Fruit fly (Drosophila melanogaster) Kc167 (cell line): Measurements from ENCODE around the gene Phb1.

Experiments used
- Myc ChIP-seq: fragments of >200 bp; optimal IDR thresholded peaks from 2 replicates; lab custom pipeline; 2017; ENCODE audit warnings: missing external identifiers
- Sin3A ChIP-seq: fragments of >200 bp; optimal IDR thresholded peaks from 2 replicates; lab custom pipeline; 2018; ENCODE audit warnings: missing external identifiers
- h ChIP-seq: fragments of >200 bp; optimal IDR thresholded peaks from 3 replicates; lab custom pipeline; 2018; ENCODE audit warnings: missing external identifiers
- insv ChIP-seq: fragments of >200 bp; optimal IDR thresholded peaks from 3 replicates; lab custom pipeline; 2018; ENCODE audit warnings: missing external identifiers
- psq ChIP-seq: fragments of >200 bp; optimal IDR thresholded peaks from 2 replicates; lab custom pipeline; 2017; ENCODE audit warnings: missing external identifiers
- ttk ChIP-seq: sonication (Bioruptor generic); optimal IDR thresholded peaks from 2 replicates; lab custom pipeline; 2017; ENCODE audit warnings: missing external identifiers

Phb1 gene

dm6 chr2L:19123472-19124070 lies at the start of gene Phb1:
Gene Phb1 (minus strand): TSS chr2L:19123869.
- TF ChIP-seq psq, result no peak
- no peak for TF ChIP-seq ttk (lab: Kevin White, UChicago)
- no peak for TF ChIP-seq h
- no peak for TF ChIP-seq Sin3A (lab: Kevin White, UChicago)
- TF ChIP-seq Myc (lab: Kevin White, UChicago), result no peak
- TF ChIP-seq insv (lab: Kevin White, UChicago), result no peak

dm6 chr2L:19168095-19168697 lies 44.5 kb upstream of the Phb1 start:
- TF ChIP-seq h, result no peak
- no peak for TF ChIP-seq insv (lab: Kevin White, UChicago)
- TF ChIP-seq ttk (lab: Kevin White, UChicago), result no peak
- no peak for TF ChIP-seq Myc (lab: Kevin White, UChicago)
- no peak for TF ChIP-seq psq
- no peak for TF ChIP-seq Sin3A (lab: Kevin White, UChicago)

dm6 chr2L:19167135-19167681 lies 43.5 kb upstream of the Phb1 start:
- TF ChIP-seq Myc (lab: Kevin White, UChicago), result no peak
- TF ChIP-seq h, result no peak
- TF ChIP-seq insv (lab: Kevin White, UChicago), result no peak
- no peak for TF ChIP-seq Sin3A (lab: Kevin White, UChicago)
- no peak for TF ChIP-seq ttk (lab: Kevin White, UChicago)
- TF ChIP-seq psq, result no peak

dm6 chr2L:19165998-19166397 lies 42.3 kb upstream of the Phb1 start:
- no peak for TF ChIP-seq ttk (lab: Kevin White, UChicago)
- TF ChIP-seq Myc (lab: Kevin White, UChicago), result no peak
- TF ChIP-seq insv (lab: Kevin White, UChicago), result no peak
- no peak for TF ChIP-seq Sin3A (lab: Kevin White, UChicago)
- TF ChIP-seq h, result no peak
- no peak for TF ChIP-seq psq

- TF ChIP-seq Sin3A (lab: Kevin White, UChicago), result no peak
- TF ChIP-seq insv (lab: Kevin White, UChicago), result no peak
- no peak for TF ChIP-seq h
- TF ChIP-seq psq, result no peak
- TF ChIP-seq Myc (lab: Kevin White, UChicago), result no peak
- TF ChIP-seq ttk (lab: Kevin White, UChicago), result no peak
Observed at dm6 chr2L:19164933-19165813, 41.5 kb upstream of the Phb1 start.

dm6 chr2L:19163975-19164371 lies 40.3 kb upstream of the Phb1 start:
- no peak for TF ChIP-seq insv (lab: Kevin White, UChicago)
- TF ChIP-seq ttk (lab: Kevin White, UChicago), result no peak
- no peak for TF ChIP-seq psq

- TF ChIP-seq insv (lab: Kevin White, UChicago), result no peak
- no peak for TF ChIP-seq Myc (lab: Kevin White, UChicago)
- TF ChIP-seq h, result no peak
- no peak for TF ChIP-seq ttk (lab: Kevin White, UChicago)
- no peak for TF ChIP-seq Sin3A (lab: Kevin White, UChicago)
- TF ChIP-seq psq, result no peak
Observed at dm6 chr2L:19163143-19163974, 39.7 kb upstream of the Phb1 start.

dm6 chr2L:19162330-19163100 lies 38.8 kb upstream of the Phb1 start:
- TF ChIP-seq h (no peak), Sin3A (lab: Kevin White, UChicago) (no peak), psq (no peak), ttk (lab: Kevin White, UChicago) (no peak), insv (lab: Kevin White, UChicago) (no peak), Myc (lab: Kevin White, UChicago) (no peak)

- no peak for TF ChIP-seq insv (lab: Kevin White, UChicago)
- no peak for TF ChIP-seq Sin3A (lab: Kevin White, UChicago)
- TF ChIP-seq h, result no peak
Observed at dm6 chr2L:19161307-19161999, 37.8 kb upstream of the Phb1 start.
